Fruit fly (Drosophila melanogaster) whole organism, pupa: Measurements from ENCODE around the gene pyd.
A peak's percentile ranks its signal among the peaks of the same experiment; 100 is the strongest.

Source experiments
- CG14655 ChIP-seq: fragments of 200-800 bp; sonication (Bioruptor generic); optimal IDR thresholded peaks from 3 replicates; lab custom pipeline; 2017; ENCODE audit warnings: mild to moderate bottlenecking, missing biosample characterization, missing genetic modification reagents, missing genetic modification characterization
- CG15710 ChIP-seq: fragments of 200-800 bp; sonication (Bioruptor generic); optimal IDR thresholded peaks from 2 replicates; lab custom pipeline; 2018; ENCODE audit warnings: missing biosample characterization, mild to moderate bottlenecking, missing genetic modification characterization, moderate library complexity
- CG17806 ChIP-seq: fragments of 200-800 bp; sonication (Bioruptor generic); optimal IDR thresholded peaks from 2 replicates; lab custom pipeline; 2018; ENCODE audit warnings: missing biosample characterization, mild to moderate bottlenecking, missing genetic modification characterization, moderate library complexity
- CG32121 ChIP-seq: fragments of 200-800 bp; sonication (Bioruptor generic); IDR thresholded peaks from 2 replicates; pipeline ENCODE4 v1.3.6; 2022; ENCODE audit warnings: missing biosample characterization, missing genetic modification characterization
- CG9948 ChIP-seq: fragments of 200-800 bp; sonication (Bioruptor generic); optimal IDR thresholded peaks from 2 replicates; lab custom pipeline; 2018; ENCODE audit warnings: missing biosample characterization, mild to moderate bottlenecking, missing genetic modification characterization, moderate library complexity
- Pif1B ChIP-seq: fragments of 200-800 bp; sonication (Bioruptor generic); optimal IDR thresholded peaks from 3 replicates; lab custom pipeline; 2016; ENCODE audit warnings: missing biosample characterization, missing genetic modification characterization
- Snoo ChIP-seq: fragments of 200-800 bp; sonication (Bioruptor generic); optimal IDR thresholded peaks from 3 replicates; lab custom pipeline; 2017; ENCODE audit warnings: missing biosample characterization, mild to moderate bottlenecking, missing genetic modification characterization, inconsistent platforms

- TF ChIP-seq Pif1B (GFP tag; lab: Kevin White, UChicago) (no peak), CG9948 (tag; lab: Kevin White, UChicago) (peak; percentile 22), CG17806 (peak; percentile 76), Snoo (tag; lab: Kevin White, UChicago) (no peak), CG14655 (GFP tag; lab: Kevin White, UChicago) (no peak), CG15710 (tag; lab: Kevin White, UChicago) (peak; percentile 58), CG32121 (GFP tag; lab: Robert Waterston, UW) (no peak)
These were observed 4.5 kb downstream of the pyd start for dm6 chr3R:8927052-8927816.
